Worm (Caenorhabditis elegans): Measurements from ENCODE around the gene clec-163.

ce11 chrIII:10810837-10811814 is 17.0 kb downstream of the clec-163 start:
- TF ChIP-seq unc-130 (tag; optimal IDR thresholded peaks at IDR 0.05) (no peak), zag-1 (tag; optimal IDR thresholded peaks at IDR 0.05) (no peak), lsy-2 (tag; optimal IDR thresholded peaks at IDR 0.05) (no peak), pqm-1 (tag; optimal IDR thresholded peaks at IDR 0.05) (no peak), nhr-237 (tag; optimal IDR thresholded peaks at IDR 0.05) (no peak), sptf-1 (tag; optimal IDR thresholded peaks at IDR 0.05) (no peak)
